Fruit fly (Drosophila melanogaster) whole organism, embryonic: Measurements from ENCODE around the gene CG42571.

Source experiments
- CG4730 ChIP-seq: fragments of 200-800 bp; sonication (Bioruptor generic); IDR thresholded peaks from 2 replicates; pipeline ENCODE4 v1.3.6; 2022; ENCODE audit warnings: missing biosample characterization, missing genetic modification characterization
- CG5245 ChIP-seq: fragments of 200-800 bp; sonication (Bioruptor generic); optimal IDR thresholded peaks from 3 replicates; lab custom pipeline; 2016; ENCODE audit warnings: missing biosample characterization, missing genetic modification characterization
- CG7745 ChIP-seq: fragments of 200-800 bp; sonication (Bioruptor generic); optimal IDR thresholded peaks from 2 replicates; lab custom pipeline; 2018; ENCODE audit warnings: missing biosample characterization, mild to moderate bottlenecking, missing genetic modification characterization, moderate library complexity
- CG9797 ChIP-seq: fragments of 200-800 bp; sonication (Bioruptor generic); optimal IDR thresholded peaks from 3 replicates; lab custom pipeline; 2018; ENCODE audit warnings: missing biosample characterization, mild to moderate bottlenecking, missing genetic modification characterization
- Lhr ChIP-seq: fragments of 200-800 bp; sonication (Bioruptor generic); optimal IDR thresholded peaks from 3 replicates; lab custom pipeline; 2017; ENCODE audit warnings: mild to moderate bottlenecking, missing biosample characterization, missing genetic modification reagents, missing genetic modification characterization
- Sox102F ChIP-seq: fragments of 200-800 bp; sonication (Bioruptor generic); optimal IDR thresholded peaks from 2 replicates; lab custom pipeline; 2018; ENCODE audit warnings: missing biosample characterization, mild to moderate bottlenecking, missing genetic modification characterization, moderate library complexity
- insv ChIP-seq, 2 experiments: fragments of 200-800 bp; sonication (Bioruptor generic); optimal IDR thresholded peaks; 3 replicates each; lab custom pipeline; 2016 to 2018; ENCODE audit warnings: missing biosample characterization in 2 of 2, missing genetic modification characterization in 2 of 2
- slbo ChIP-seq: fragments of 200-800 bp; sonication (Bioruptor generic); IDR thresholded peaks from 2 replicates; pipeline ENCODE4 v1.3.6; 2022; ENCODE audit warnings: missing biosample characterization, missing genetic modification characterization
- wor ChIP-seq: fragments of 200-800 bp; sonication (Bioruptor generic); IDR thresholded peaks from 2 replicates; pipeline ENCODE4 v1.3.6; 2022; ENCODE audit warnings: missing biosample characterization, missing genetic modification characterization

CG42571 gene

dm6 chr3L:15762449-15763189 lies 46.4 kb downstream of the CG42571 start (continued):
- TF ChIP-seq CG9797 (GFP tag; lab: Kevin White, UChicago) (no peak), insv (GFP tag; optimal IDR thresholded peaks at IDR 0.05; lab: Kevin White, UChicago) (no peak), Sox102F (GFP tag; lab: Kevin White, UChicago) (peak; percentile 16), CG7745 (tag; lab: Kevin White, UChicago) (no peak)

dm6 chr3L:15763190-15763576 lies 46.9 kb downstream of the CG42571 start:
- TF ChIP-seq Lhr (GFP tag; lab: Kevin White, UChicago) (no peak), wor (GFP tag; lab: Robert Waterston, UW) (no peak), CG5245 (no peak), CG4730 (GFP tag; lab: Robert Waterston, UW) (no peak), slbo (no peak)
- TF ChIP-seq, all 482 proteins: peak for 0
